Fruit fly (Drosophila melanogaster): ENCODE results near the gene Lgr4.

The Lgr4 gene

DNA sequence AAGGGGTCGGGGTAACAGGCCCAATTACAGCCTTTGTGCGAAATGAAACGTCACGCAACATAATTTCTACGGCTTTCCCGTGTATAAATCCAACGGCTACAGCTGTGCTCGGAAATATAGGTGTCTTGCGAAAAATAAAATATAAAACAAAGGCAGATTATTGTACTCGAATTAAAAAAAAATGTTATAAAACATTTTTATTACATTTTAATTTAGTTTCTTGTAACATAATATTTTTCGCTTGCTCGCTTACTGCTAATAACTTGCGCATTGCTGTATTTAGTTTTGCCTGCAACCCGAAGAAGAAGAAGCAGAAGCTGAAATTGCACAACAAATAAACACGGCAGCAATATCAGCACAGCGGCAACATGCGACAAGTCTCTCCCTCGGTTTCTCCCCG, 45.9 kb downstream of the Lgr4 start (continued):
- TF ChIP-seq CG6765 (GFP tag; optimal IDR thresholded peaks at IDR 0.05) (no peak), az2 (GFP tag; optimal IDR thresholded peaks at IDR 0.05) (peak; percentile 34), CG10431 (GFP tag; optimal IDR thresholded peaks at IDR 0.05) (no peak), MESR4 (GFP tag; optimal IDR thresholded peaks at IDR 0.05) (no peak), CG31365 (tag; optimal IDR thresholded peaks at IDR 0.05) (no peak), CG18599 (GFP tag; optimal IDR thresholded peaks at IDR 0.05) (no peak), dysf (GFP tag; IDR thresholded peaks at IDR 0.05) (peak; percentile 46; the same call in 2 of the 3 replicates), BtbVII (GFP tag; optimal IDR thresholded peaks at IDR 0.05) (no peak), CG1647 (GFP tag; optimal IDR thresholded peaks at IDR 0.05) (no peak), bcd (GFP tag; optimal IDR thresholded peaks at IDR 0.05) (peak; percentile 9), seq (GFP tag; IDR thresholded peaks at IDR 0.05) (peak; percentile 33; the same call in 1 of the 2 replicates), CG10979 (tag; optimal IDR thresholded peaks at IDR 0.05) (peak; percentile 33), NC2α (GFP tag; optimal IDR thresholded peaks at IDR 0.05) (no peak), eve (GFP tag; optimal IDR thresholded peaks at IDR 0.05) (peak in 1 of 2 experiments; percentile 50), Hr3 (GFP tag; optimal IDR thresholded peaks at IDR 0.05) (peak; percentile 5), Lim3 (GFP tag; IDR thresholded peaks at IDR 0.05) (no peak), Awh (GFP tag; IDR thresholded peaks at IDR 0.05) (peak; percentile 52; the same call in 1 of the 2 replicates), Sox102F (GFP tag; optimal IDR thresholded peaks at IDR 0.05) (peak; percentile 70), bab2 (GFP tag; optimal IDR thresholded peaks at IDR 0.05) (no peak), CG13296 (GFP tag; optimal IDR thresholded peaks at IDR 0.05) (peak; percentile 31), so (GFP tag; IDR thresholded peaks at IDR 0.05) (0 out of 3 replicates have a peak, but pooled peaks have one; percentile 13), tgo (GFP tag; IDR thresholded peaks at IDR 0.05) (peak; percentile 46; the same call in 2 of the 3 replicates), corto (GFP tag; optimal IDR thresholded peaks at IDR 0.05) (no peak), ci (GFP tag; IDR thresholded peaks at IDR 0.05) (peak; percentile 58; the same call in 2 of the 3 replicates), Atf3 (GFP tag; optimal IDR thresholded peaks at IDR 0.05) (no peak), Dref (GFP tag; IDR thresholded peaks at IDR 0.05) (no peak), Bdp1 (GFP tag; optimal IDR thresholded peaks at IDR 0.05) (no peak), Ets65A (GFP tag) (no peak), CG34376 (GFP tag; optimal IDR thresholded peaks at IDR 0.05) (no peak), hkb (optimal IDR thresholded peaks at IDR 0.05) (no peak), hkb (GFP tag; IDR thresholded peaks at IDR 0.05) (peak; percentile 66), Chrac-16 (GFP tag; optimal IDR thresholded peaks at IDR 0.05) (peak; percentile 20), nmo (GFP tag; optimal IDR thresholded peaks at IDR 0.05) (peak; percentile 42), Med (GFP tag) (peak; percentile 71), ems (GFP tag; optimal IDR thresholded peaks at IDR 0.05) (no peak), CG4404 (GFP tag; IDR thresholded peaks at IDR 0.05) (peak; percentile 39), onecut (GFP tag; IDR thresholded peaks at IDR 0.05) (0 out of 2 replicates have a peak, but pooled peaks have one; percentile 7), CG2120 (GFP tag; optimal IDR thresholded peaks at IDR 0.05) (no peak), CG17385 (GFP tag; optimal IDR thresholded peaks at IDR 0.05) (peak; percentile 61), CG13775 (GFP tag; optimal IDR thresholded peaks at IDR 0.05) (peak; percentile 19), PHDP (tag; optimal IDR thresholded peaks at IDR 0.05) (peak; percentile 39), phol (tag; optimal IDR thresholded peaks at IDR 0.05) (peak; percentile 51), oc (tag; optimal IDR thresholded peaks at IDR 0.05) (peak; percentile 37), CG17359 (tag; optimal IDR thresholded peaks at IDR 0.05) (peak; percentile 66), CG7556 (GFP tag; optimal IDR thresholded peaks at IDR 0.05) (no peak), CG17328 (GFP tag; IDR thresholded peaks at IDR 0.05) (peak; percentile 59), grau (tag; optimal IDR thresholded peaks at IDR 0.05) (peak; percentile 35), CHES-1-like (GFP tag; optimal IDR thresholded peaks at IDR 0.05) (no peak), BEAF-32 (GFP tag; optimal IDR thresholded peaks at IDR 0.05) (no peak), pita (GFP tag; optimal IDR thresholded peaks at IDR 0.05) (no peak), gsb-n (tag; optimal IDR thresholded peaks at IDR 0.05) (no peak), unpg (GFP tag; optimal IDR thresholded peaks at IDR 0.05) (peak; percentile 63)

Data from whole organism, embryonic.